Worm (Caenorhabditis elegans): ENCODE results near the gene fbxa-7.

The fbxa-7 gene

ce11 chrIII:2227407-2227806 is 23.8 kb downstream of the fbxa-7 start, which contains the start of gene fbxa-62:
TSS of gene fbxa-62 (plus strand) at chrIII:2227707.
- TF ChIP-seq ceh-31 (tag; optimal IDR thresholded peaks at IDR 0.05) (no peak), ceh-19 (GFP tag; optimal IDR thresholded peaks at IDR 0.05) (no peak), syd-9 (tag; optimal IDR thresholded peaks at IDR 0.05) (no peak), hlh-13 (GFP tag; optimal IDR thresholded peaks at IDR 0.05) (no peak), ttx-3 (tag; optimal IDR thresholded peaks at IDR 0.05) (no peak), unc-42 (tag; optimal IDR thresholded peaks at IDR 0.05) (no peak), elt-4 (tag; optimal IDR thresholded peaks at IDR 0.05) (no peak), ets-4 (tag; optimal IDR thresholded peaks at IDR 0.05) (no peak), unc-86 (tag; optimal IDR thresholded peaks at IDR 0.05) (no peak), fkh-10 (GFP tag; optimal IDR thresholded peaks at IDR 0.05) (no peak), pax-1 (tag; optimal IDR thresholded peaks at IDR 0.05) (no peak), ahr-1 (tag; optimal IDR thresholded peaks at IDR 0.05) (no peak), sdc-2 (tag; optimal IDR thresholded peaks at IDR 0.05) (no peak), hlh-30 (tag; optimal IDR thresholded peaks at IDR 0.05; ENCODE audit: insufficient read depth) (no peak)

- TF ChIP-seq syd-9 (tag; optimal IDR thresholded peaks at IDR 0.05) (no peak), C38D4.7 (GFP tag; optimal IDR thresholded peaks at IDR 0.05) (no peak), tbx-7 (tag; optimal IDR thresholded peaks at IDR 0.05) (no peak), ets-4 (tag; optimal IDR thresholded peaks at IDR 0.05) (no peak), elt-2 (tag; optimal IDR thresholded peaks at IDR 0.05) (peak; percentile 11), ztf-16 (tag; optimal IDR thresholded peaks at IDR 0.05) (no peak), odd-2 (tag; optimal IDR thresholded peaks at IDR 0.05) (no peak)
Observed at ce11 chrIII:2224478-2224877, 26.8 kb downstream of the fbxa-7 start, which contains the start of gene fbxa-38. TSS of gene fbxa-38 (plus strand) at chrIII:2224672.

ce11 chrIII:2223932-2224331 is 27.3 kb downstream of the fbxa-7 start, which contains the start of gene srd-65:
TSS of gene srd-65 (minus strand) at chrIII:2224032.
- TF ChIP-seq hlh-13 (GFP tag; optimal IDR thresholded peaks at IDR 0.05) (no peak), ceh-30 (tag; optimal IDR thresholded peaks at IDR 0.05) (no peak), ceh-31 (tag; optimal IDR thresholded peaks at IDR 0.05) (no peak), fkh-6 (tag; optimal IDR thresholded peaks at IDR 0.05) (no peak), ceh-14 (tag; optimal IDR thresholded peaks at IDR 0.05) (no peak), pat-9 (tag; optimal IDR thresholded peaks at IDR 0.05) (no peak), nfya-1 (tag; optimal IDR thresholded peaks at IDR 0.05) (no peak), rnt-1 (tag; optimal IDR thresholded peaks at IDR 0.05) (no peak), ceh-6 (GFP tag; optimal IDR thresholded peaks at IDR 0.05) (no peak), npax-4 (tag; optimal IDR thresholded peaks at IDR 0.05) (no peak), odd-2 (tag; optimal IDR thresholded peaks at IDR 0.05) (no peak), madf-2 (tag; optimal IDR thresholded peaks at IDR 0.05) (no peak), che-1 (tag; optimal IDR thresholded peaks at IDR 0.05) (no peak), ceh-18 (tag; optimal IDR thresholded peaks at IDR 0.05) (no peak), ama-1 (optimal IDR thresholded peaks at IDR 0.05) (no peak), ttx-3 (tag; optimal IDR thresholded peaks at IDR 0.05) (no peak), ceh-45 (GFP tag; IDR thresholded peaks at IDR 0.05) (no peak), ceh-34 (tag; optimal IDR thresholded peaks at IDR 0.05) (no peak)

ce11 chrIII:2219408-2219807 is 31.8 kb downstream of the fbxa-7 start, which contains the start of gene fbxa-12:
TSS of gene fbxa-12 (plus strand) at chrIII:2219708.
- TF ChIP-seq tbx-7 (tag; optimal IDR thresholded peaks at IDR 0.05) (no peak), che-1 (tag; optimal IDR thresholded peaks at IDR 0.05) (no peak), unc-86 (tag; optimal IDR thresholded peaks at IDR 0.05) (no peak), mec-3 (tag; optimal IDR thresholded peaks at IDR 0.05; ENCODE audit: borderline replicate concordance) (no peak), Y22D7AL.16 (tag; optimal IDR thresholded peaks at IDR 0.05) (no peak), unc-55 (GFP tag; optimal IDR thresholded peaks at IDR 0.05) (no peak), nhr-11 (tag; optimal IDR thresholded peaks at IDR 0.05) (no peak), pha-2 (tag; optimal IDR thresholded peaks at IDR 0.05) (no peak), dve-1 (tag; optimal IDR thresholded peaks at IDR 0.05) (no peak), elt-2 (tag; optimal IDR thresholded peaks at IDR 0.05) (no peak), rnt-1 (tag; optimal IDR thresholded peaks at IDR 0.05) (no peak), ceh-31 (tag; optimal IDR thresholded peaks at IDR 0.05) (no peak)
